Worm (Caenorhabditis elegans) whole organism, young adult: ENCODE results near the gene ints-7.

ENCODE experiments used
- F55B11.4 ChIP-seq: sonication (generic microtip); optimal IDR thresholded peaks from 2 replicates; lab custom pipeline; 2016; ENCODE audit warnings: missing compliant biosample characterization, missing genetic modification characterization, borderline replicate concordance; ENCODE audit not compliant: insufficient read depth
- lin-35 ChIP-seq, 3 experiments: fragments of 150-350 bp in 2 of 3; sonication (generic microtip) in 1 of 3; optimal IDR thresholded peaks; 2 replicates each; lab custom pipeline; 2014 to 2018; ENCODE audit warnings: missing biosample characterization in 3 of 3, missing genetic modification characterization in 3 of 3, missing genetic modification reagents in 3 of 3
- sea-2 ChIP-seq: fragments of 200-800 bp; sonication (Bioruptor generic); IDR thresholded peaks from 2 replicates; pipeline ENCODE4 v1.3.6; 2022; ENCODE audit warnings: missing genetic modification characterization, missing compliant biosample characterization
- snpc-4 ChIP-seq, 5 experiments: fragments of 150-350 bp in 1 of 5; sonication (generic microtip) in 4 of 5; optimal IDR thresholded peaks; 2 replicates each; lab custom pipeline; 2014 to 2018; ENCODE audit warnings: missing genetic modification characterization in 5 of 5, missing biosample characterization in 3 of 5, antibody characterized with exemption in 2 of 5, mild to moderate bottlenecking in 2 of 5, missing compliant biosample characterization in 2 of 5, missing genotype in 2 of 5, moderate library complexity in 2 of 5, missing genetic modification reagents in 1 of 5
- ztf-22 ChIP-seq: fragments of 200-800 bp; sonication (Bioruptor generic); optimal IDR thresholded peaks from 2 replicates; lab custom pipeline; 2018; ENCODE audit warnings: mild to moderate bottlenecking, missing genetic modification characterization, moderate library complexity, missing compliant biosample characterization

ce11 chrII:11591558-11591957 is 8.9 kb downstream of the ints-7 start:
- TF ChIP-seq sea-2 (GFP tag; lab: Robert Waterston, UW) = no peak
- no peak for TF ChIP-seq ztf-22
- TF ChIP-seq lin-35 (GFP tag; optimal IDR thresholded peaks at IDR 0.05; lab: Kevin White, UChicago) = no peak
- no peak for TF ChIP-seq F55B11.4 (tag; lab: Kevin White, UChicago)
- no peak for TF ChIP-seq snpc-4 (GFP tag; optimal IDR thresholded peaks at IDR 0.05; lab: Kevin White, UChicago)
- TF ChIP-seq snpc-4 (tag; optimal IDR thresholded peaks at IDR 0.05; lab: Kevin White, UChicago) = no peak
